Fruit fly (Drosophila melanogaster): ENCODE data around the gene CG31826.

CG31826 gene

DNA sequence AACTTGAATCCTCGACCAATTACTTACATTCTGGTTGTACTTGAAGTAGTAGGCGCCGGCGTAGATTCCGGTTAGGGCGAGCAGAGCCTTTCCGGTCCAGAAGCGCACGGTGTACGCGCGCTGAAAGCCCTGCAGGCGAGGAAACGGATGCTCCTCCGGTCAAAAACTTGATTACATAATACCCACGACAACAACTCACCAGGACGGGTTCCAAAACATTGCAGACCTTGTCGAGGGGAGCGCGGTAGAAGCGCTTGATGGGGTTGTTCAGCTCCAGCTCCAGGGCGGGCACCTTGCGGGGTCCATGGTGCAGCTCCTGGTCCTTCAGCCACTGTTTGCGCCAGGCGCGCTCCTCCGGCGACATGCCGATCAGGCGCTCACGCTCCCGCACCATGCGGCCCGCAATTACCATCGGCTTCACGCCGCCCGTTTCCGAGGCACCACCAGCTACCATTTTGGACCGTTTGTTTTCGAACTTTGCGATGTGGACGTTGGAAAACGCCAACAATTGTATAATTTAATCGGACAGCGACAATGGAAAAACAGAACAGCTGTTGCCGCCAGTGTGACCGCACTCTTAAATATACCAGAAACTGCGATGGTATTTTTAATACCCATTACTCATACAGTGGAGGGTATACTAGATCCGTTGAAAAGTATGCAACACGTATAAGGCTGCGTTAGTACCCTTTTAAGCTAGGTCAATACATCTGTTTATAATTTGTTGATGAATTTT is 22.2 kb downstream of the CG31826 start, which contains the start of gene ND-B17:
Gene ND-B17, minus strand, starts transcription at position 556 of the 736 bp plus-strand sequence.
- no peak for TF ChIP-seq CG17801 (GFP tag; optimal IDR thresholded peaks at IDR 0.05; ENCODE audit: partially characterized antibody)

DNA sequence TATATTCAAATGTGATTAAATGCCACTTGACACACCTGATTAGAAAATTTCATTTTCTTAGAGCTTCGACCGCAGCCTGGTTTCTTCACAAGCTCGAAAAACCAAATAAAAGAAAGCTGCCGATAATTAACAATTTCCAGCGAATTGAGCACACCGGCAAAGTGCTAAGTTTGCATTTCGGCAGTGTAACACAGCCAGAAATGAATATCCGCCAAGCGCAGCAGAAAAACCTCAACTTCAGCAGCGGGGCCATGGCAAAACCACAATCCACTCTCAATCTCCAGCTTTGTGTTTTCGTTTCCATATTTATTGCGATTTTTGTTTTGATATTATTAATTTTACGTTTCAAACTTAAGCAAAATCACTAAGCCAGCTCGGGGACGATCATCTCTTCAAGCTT is 23.6 kb downstream of the CG31826 start:
- peak; percentile 50 for TF ChIP-seq CG17801 (GFP tag; optimal IDR thresholded peaks at IDR 0.05; ENCODE audit: partially characterized antibody)

DNA sequence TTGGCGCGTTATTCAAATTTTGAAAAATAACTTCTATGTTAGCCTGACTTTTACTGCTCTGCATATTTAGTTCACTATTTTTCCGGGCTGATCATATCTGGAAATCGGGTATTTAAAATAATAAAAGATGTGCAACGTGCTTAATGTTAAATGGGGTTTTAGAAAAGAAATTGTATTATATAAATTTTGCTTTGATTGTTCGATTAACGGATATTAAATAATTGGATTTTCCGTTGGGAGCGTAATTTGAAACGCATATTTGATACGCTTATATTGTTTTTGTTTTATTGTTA is 24.7 kb downstream of the CG31826 start:
- TF ChIP-seq CG17801 (GFP tag; optimal IDR thresholded peaks at IDR 0.05; ENCODE audit: partially characterized antibody), result no peak

DNA sequence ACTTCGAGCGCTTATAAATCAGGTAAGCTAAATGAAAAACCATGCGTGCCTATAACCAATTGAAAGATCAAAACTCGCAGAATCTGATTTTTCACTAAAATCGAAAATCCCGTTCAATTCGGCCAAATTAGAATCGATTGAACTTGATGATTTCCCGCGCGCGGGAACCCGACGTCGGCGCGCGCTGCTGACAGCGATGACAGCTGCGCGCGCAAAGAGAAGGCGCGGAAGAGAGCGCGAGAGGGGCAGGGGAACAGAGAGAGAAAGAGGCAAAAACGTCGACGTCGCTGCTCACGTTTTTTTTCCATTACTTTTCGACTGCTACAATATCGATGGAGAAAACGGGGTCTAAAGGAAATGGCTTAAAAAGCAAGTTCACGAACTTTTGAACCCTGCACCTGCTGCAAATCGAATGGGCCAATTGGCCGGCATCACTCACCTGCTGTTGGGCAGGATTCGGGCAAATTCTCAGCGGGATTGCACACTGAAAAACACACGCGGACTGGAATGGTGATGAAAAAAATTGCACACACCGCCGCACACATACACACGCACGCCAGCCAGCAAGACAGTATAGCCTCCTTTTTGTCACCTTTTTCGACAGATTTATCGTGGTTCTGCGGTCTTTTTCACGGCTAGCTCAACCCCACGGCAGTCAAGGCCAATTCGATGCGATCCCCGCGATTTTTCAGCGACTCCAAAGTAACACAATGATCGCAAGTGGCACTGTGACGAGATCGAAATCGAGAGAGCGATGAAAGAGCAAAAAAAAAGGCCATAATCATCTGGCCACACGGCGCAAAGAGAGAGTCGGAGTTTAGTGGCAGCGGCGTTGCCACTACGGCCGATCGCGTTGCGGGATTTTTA is 25.3 kb downstream of the CG31826 start, which contains the start of gene CycE:
Gene CycE, minus strand, starts transcription at position 757 of the 867 bp plus-strand sequence.
- no peak for TF ChIP-seq CG17801 (GFP tag; optimal IDR thresholded peaks at IDR 0.05; ENCODE audit: partially characterized antibody)

DNA sequence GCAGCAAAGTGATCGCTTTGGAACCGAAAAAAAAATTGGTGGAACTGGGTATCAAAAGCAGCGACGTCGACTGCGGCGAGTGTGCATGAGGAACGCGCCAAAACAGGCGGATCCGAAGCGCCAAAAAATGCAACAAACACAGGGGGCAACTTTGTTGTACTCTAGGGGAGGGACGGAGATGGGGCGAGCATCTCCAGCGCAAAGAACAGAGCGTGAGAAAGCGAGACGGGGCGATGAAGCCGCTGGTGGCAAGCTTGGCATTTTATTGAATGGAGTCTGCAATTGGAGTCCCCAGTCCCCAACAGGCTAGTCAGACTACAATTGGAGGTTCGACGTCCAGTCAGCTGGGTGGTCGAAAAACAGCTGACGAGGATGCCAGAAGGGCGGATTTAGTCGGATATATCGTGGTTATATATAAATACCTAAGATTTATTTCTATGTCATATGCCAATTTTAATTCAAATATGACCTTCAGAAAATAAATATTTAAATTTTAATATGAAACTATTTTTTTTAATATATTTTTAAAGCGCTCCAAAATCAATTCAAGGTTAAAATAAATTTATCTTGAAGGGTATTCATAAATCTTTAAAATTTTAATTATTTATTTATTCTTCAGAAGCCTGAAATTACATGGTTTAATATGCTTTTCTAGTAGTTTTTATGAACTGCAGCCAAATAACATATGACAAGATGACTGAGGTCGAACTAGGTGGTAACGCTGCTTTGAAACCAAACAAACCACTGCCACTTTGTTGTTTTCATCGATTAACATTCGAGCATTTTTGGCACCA is 26.1 kb downstream of the CG31826 start:
- TF ChIP-seq CG17801 (GFP tag; optimal IDR thresholded peaks at IDR 0.05; ENCODE audit: partially characterized antibody), result peak; percentile 84

DNA sequence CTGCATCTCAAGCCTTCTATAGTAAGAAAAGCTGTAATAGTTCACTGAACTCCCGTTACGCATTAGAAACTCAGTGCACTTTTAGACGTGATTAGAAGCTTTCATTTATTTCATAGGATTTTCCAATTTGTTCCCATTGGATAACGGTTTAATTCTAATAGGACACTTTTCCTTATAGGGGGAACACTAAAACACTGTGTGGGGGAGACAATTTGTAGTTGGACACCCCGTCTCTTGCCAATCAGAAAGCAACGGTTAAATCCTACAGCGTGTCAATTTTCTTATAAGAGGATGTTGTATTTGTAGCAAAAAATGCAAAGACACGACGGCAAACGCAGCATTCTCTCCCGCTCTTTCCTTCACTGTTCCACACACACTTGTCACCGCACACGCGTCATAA is 26.9 kb downstream of the CG31826 start:
- no peak for TF ChIP-seq CG17801 (GFP tag; optimal IDR thresholded peaks at IDR 0.05; ENCODE audit: partially characterized antibody)

DNA sequence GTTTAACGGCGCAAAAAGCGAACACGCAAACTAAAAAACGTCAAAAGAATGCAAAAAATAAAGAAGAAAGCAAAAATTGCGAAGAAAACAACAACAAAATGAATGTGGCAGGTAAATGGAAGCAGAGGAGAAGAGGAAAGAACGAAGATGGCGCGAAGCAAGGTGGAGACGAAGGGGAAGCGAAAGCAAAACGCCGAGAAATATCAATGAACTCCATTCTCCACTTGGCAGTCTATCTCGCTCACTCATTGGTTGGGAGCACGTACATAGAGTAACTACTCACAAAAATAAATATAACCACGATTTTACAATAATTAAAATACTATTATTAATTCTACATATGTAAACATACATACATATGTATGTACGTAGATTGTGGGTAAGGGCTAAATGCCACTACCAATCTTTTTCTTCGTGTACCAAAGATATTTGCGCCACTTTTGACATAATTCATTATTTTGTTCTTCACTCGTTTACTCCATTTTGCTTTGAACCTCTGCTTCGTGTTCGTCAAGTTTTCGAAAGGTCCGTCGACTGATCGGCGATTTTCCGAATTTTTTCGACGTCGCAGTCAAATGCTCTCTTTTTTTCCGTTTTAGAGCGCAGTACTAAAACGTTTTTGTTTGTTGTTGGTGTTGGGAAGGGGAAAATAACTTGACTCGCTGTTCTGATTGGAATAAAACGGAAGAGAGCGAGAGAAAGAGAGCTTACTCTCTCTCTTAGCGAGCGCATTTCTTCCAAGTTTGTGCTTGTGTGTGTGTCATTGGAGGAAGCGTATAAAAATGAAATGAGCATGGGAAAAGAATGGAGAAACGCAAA is 27.7 kb downstream of the CG31826 start:
- TF ChIP-seq CG17801 (GFP tag; optimal IDR thresholded peaks at IDR 0.05; ENCODE audit: partially characterized antibody), result peak; percentile 52

DNA sequence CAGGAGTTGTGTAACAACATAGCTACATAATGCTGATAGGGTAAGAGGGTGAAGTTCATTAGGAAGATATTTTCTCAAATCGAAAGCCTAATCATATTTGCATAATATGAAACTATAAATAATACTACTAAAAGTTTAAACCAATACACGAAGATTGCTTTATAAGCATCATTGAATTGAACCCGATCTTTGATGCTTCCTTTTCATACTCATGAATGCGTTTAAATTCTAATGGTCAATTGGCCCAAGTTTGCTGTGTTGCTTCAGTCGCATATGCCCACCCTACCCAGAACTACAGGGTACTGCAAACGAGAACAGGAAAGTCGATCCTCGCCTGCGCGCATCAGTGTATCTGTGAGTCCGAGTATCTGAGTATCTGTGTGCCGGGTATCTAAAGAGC is 29.3 kb downstream of the CG31826 start:
- TF ChIP-seq CG17801 (GFP tag; optimal IDR thresholded peaks at IDR 0.05; ENCODE audit: partially characterized antibody), result no peak

DNA sequence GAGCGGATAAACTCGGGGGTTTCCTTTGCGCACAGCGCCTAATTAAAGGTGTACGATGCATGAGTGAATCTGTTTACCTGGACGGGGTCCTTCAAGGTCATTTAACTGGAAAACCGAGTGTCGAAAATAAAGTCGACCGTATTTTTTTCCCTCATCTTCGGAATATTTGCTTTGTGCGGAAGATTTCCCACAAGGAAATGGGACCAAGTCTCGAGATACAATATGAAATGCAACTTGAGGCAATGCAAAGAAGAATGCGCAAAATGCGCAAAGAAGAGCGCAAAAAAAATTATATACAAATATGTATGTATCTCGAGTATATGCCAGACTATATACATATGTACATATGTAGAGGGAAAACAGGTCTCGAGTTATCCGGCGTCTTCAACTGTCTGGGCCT is 29.9 kb downstream of the CG31826 start:
- no peak for TF ChIP-seq CG17801 (GFP tag; optimal IDR thresholded peaks at IDR 0.05; ENCODE audit: partially characterized antibody)

DNA sequence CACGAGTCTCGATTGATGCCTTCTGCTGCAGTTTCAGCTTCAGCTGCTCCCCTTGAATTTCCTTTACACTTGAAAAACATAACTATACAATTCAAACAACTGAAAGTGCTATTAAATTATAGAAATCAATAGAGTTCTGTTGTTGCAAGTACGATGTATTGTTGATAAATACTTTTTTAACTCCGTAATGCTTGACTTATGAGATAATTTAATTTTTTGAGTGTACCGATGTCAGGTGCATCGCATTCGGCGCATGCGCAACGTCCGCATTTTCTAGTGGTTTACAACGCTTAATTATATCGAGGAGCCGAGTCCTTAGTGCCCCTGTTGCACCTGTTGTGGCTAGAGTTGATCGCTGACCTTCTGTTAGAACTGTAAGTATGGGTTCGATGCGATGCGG is 31.5 kb downstream of the CG31826 start:
- TF ChIP-seq CG17801 (GFP tag; optimal IDR thresholded peaks at IDR 0.05; ENCODE audit: partially characterized antibody), result no peak

DNA sequence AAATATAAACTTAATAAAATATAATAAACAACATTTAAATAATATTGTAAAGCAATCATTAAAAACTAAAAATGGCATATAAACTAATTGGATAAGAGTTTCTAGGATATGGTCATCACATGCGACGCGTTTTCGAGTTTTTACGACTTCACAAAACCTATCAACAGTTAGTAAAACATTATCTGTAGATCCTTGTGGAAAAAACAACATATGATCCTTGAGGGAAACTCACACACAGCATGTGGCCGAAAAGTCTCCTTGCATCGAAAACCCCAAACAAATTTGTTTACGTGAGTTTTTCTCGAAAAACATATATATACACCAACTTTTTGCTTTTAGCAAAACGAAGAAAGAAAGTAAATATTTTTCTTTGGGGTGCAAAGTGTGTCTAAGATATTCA is 32.0 kb downstream of the CG31826 start:
- TF ChIP-seq CG17801 (GFP tag; optimal IDR thresholded peaks at IDR 0.05; ENCODE audit: partially characterized antibody), result no peak

DNA sequence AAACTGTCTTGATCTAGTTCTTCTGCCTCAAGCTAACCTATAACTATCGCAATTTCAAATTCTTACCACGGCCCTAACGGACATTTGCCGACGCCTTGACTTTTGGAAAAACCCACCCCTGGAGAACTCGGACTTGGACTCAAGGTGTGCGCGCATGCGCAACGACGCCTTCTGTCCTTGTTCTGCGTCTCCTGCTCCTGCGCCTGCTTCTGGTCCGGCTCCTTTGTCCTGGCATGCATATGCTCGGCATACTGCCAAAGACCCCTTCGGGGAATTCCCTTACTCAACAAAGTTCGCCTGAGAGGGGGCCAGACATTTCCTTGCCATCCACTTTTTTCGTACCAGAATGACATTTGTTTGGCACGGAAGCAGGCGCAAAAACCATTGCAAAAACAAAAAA is 37.0 kb downstream of the CG31826 start:
- TF ChIP-seq CG17801 (GFP tag; optimal IDR thresholded peaks at IDR 0.05; ENCODE audit: partially characterized antibody), result no peak

DNA sequence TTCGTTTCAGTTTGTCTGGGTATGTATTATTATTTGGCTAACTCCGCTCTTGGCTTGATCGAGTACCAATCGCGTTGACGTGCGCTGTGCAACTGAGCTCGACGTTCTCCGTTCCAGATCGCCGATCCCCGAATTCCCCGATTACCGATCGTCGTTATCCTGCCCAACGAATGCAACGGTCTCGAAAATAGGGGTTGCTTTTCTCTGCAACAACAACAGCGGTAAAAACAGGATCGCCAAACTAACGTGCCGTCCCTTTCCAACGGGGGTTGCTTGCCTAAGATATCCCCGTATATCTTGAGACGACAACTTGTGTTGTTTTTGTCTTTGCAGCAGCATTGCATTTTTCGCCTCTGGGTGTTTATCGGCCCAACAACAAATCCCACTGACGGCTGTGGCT is 41.2 kb downstream of the CG31826 start:
- TF ChIP-seq CG17801 (GFP tag; optimal IDR thresholded peaks at IDR 0.05; ENCODE audit: partially characterized antibody), result no peak

Measured in ovary, adult (tissue).